Fruit fly (Drosophila melanogaster) whole organism, embryonic: ENCODE results near the gene CG32679.
A peak's percentile ranks its signal among the peaks of the same experiment; 100 is the strongest.

Experiments used
- Abd-B ChIP-seq: fragments of 200-800 bp; sonication (Bioruptor generic); optimal IDR thresholded peaks from 2 replicates; lab custom pipeline; 2018; ENCODE audit warnings: missing biosample characterization, mild to moderate bottlenecking, missing genetic modification characterization, moderate library complexity
- CG11504 ChIP-seq: fragments of 200-800 bp; sonication (Bioruptor generic); optimal IDR thresholded peaks from 3 replicates; lab custom pipeline; 2019; ENCODE audit warnings: missing biosample characterization, mild to moderate bottlenecking, missing genetic modification characterization, moderate library complexity
- CG12104 ChIP-seq: fragments of 200-800 bp; sonication (Bioruptor generic); optimal IDR thresholded peaks from 3 replicates; lab custom pipeline; 2016; ENCODE audit warnings: missing biosample characterization, missing genetic modification characterization
- CG12391 ChIP-seq: fragments of 200-800 bp; sonication (Bioruptor generic); optimal IDR thresholded peaks from 3 replicates; lab custom pipeline; 2018; ENCODE audit warnings: missing biosample characterization, mild to moderate bottlenecking, missing genetic modification characterization, moderate library complexity
- CG12769 ChIP-seq: fragments of 200-800 bp; sonication (Bioruptor generic); optimal IDR thresholded peaks from 2 replicates; lab custom pipeline; 2019; ENCODE audit warnings: missing biosample characterization, mild to moderate bottlenecking, missing genetic modification characterization, moderate library complexity
- CG13287 ChIP-seq: fragments of 200-800 bp; sonication (Bioruptor generic); IDR thresholded peaks from 2 replicates; pipeline ENCODE4 v1.3.6; 2022; ENCODE audit warnings: missing biosample characterization, missing genetic modification characterization; ENCODE audit not compliant: partially characterized antibody
- CG1603 ChIP-seq: fragments of 200-800 bp; sonication (Bioruptor generic); optimal IDR thresholded peaks from 2 replicates; lab custom pipeline; 2019; ENCODE audit warnings: missing biosample characterization, mild to moderate bottlenecking, missing genetic modification characterization, moderate library complexity
- CG2199 ChIP-seq: fragments of 200-800 bp; sonication (Bioruptor generic); IDR thresholded peaks from 3 replicates; pipeline ENCODE4 v1.3.6; 2022; ENCODE audit warnings: missing biosample characterization, missing genetic modification characterization
- CG2712 ChIP-seq: fragments of 200-800 bp; optimal IDR thresholded peaks from 3 replicates; lab custom pipeline; 2019; ENCODE audit warnings: missing biosample characterization, mild to moderate bottlenecking, missing genetic modification characterization, moderate library complexity
- CG32772 ChIP-seq: fragments of 200-800 bp; sonication (Bioruptor generic); IDR thresholded peaks from 2 replicates; pipeline ENCODE4 v1.3.6; 2022; ENCODE audit warnings: missing biosample characterization, missing genetic modification characterization
- CG34224 ChIP-seq: fragments of 200-800 bp; sonication (Bioruptor generic); IDR thresholded peaks from 3 replicates; pipeline ENCODE4 v1.3.6; 2022; ENCODE audit warnings: missing biosample characterization, missing genetic modification characterization; ENCODE audit not compliant: partially characterized antibody
- CG4707 ChIP-seq: fragments of 200-800 bp; sonication (Bioruptor generic); optimal IDR thresholded peaks from 2 replicates; lab custom pipeline; 2018; ENCODE audit warnings: missing biosample characterization, mild to moderate bottlenecking, missing genetic modification characterization, moderate library complexity
- CG6689 ChIP-seq: fragments of 200-800 bp; sonication (Bioruptor generic); IDR thresholded peaks from 2 replicates; pipeline ENCODE4 v1.3.6; 2022; ENCODE audit warnings: missing biosample characterization, missing genetic modification characterization
- CG7839 ChIP-seq: fragments of 200-800 bp; sonication (Bioruptor generic); optimal IDR thresholded peaks from 3 replicates; lab custom pipeline; 2018; ENCODE audit warnings: missing biosample characterization, mild to moderate bottlenecking, missing genetic modification characterization, moderate library complexity
- CG7928 ChIP-seq: fragments of 200-800 bp; sonication (Bioruptor generic); optimal IDR thresholded peaks from 2 replicates; lab custom pipeline; 2017; ENCODE audit warnings: missing biosample characterization, mild to moderate bottlenecking, missing genetic modification characterization
- CG9609 ChIP-seq: fragments of 200-800 bp; sonication (Bioruptor generic); optimal IDR thresholded peaks from 3 replicates; lab custom pipeline; 2016; ENCODE audit warnings: missing biosample characterization, missing genetic modification characterization
- CoRest ChIP-seq: fragments of 200-800 bp; sonication (Bioruptor generic); optimal IDR thresholded peaks from 3 replicates; lab custom pipeline; 2018; ENCODE audit warnings: missing biosample characterization, mild to moderate bottlenecking, missing genetic modification characterization, moderate library complexity
- Drgx ChIP-seq: fragments of 200-800 bp; sonication (Bioruptor generic); IDR thresholded peaks from 2 replicates; pipeline ENCODE4 v1.3.6; 2022; ENCODE audit warnings: missing biosample characterization, missing genetic modification characterization
- Ets97D ChIP-seq: fragments of 200-800 bp; sonication (Bioruptor generic); optimal IDR thresholded peaks from 3 replicates; lab custom pipeline; 2016; ENCODE audit warnings: missing biosample characterization, missing genetic modification characterization
- Fer1 ChIP-seq: fragments of 200-800 bp; sonication (Bioruptor generic); optimal IDR thresholded peaks from 2 replicates; lab custom pipeline; 2017; ENCODE audit warnings: missing biosample characterization, mild to moderate bottlenecking, missing genetic modification characterization
- Hey ChIP-seq: fragments of 200-800 bp; sonication (Bioruptor generic); optimal IDR thresholded peaks from 3 replicates; lab custom pipeline; 2018; ENCODE audit warnings: missing biosample characterization, mild to moderate bottlenecking, missing genetic modification characterization
- Hmr ChIP-seq: fragments of 200-800 bp; sonication (Bioruptor generic); optimal IDR thresholded peaks from 3 replicates; lab custom pipeline; 2017; ENCODE audit warnings: mild to moderate bottlenecking, missing biosample characterization, missing genetic modification reagents, missing genetic modification characterization
- Hr51 ChIP-seq, 2 experiments: fragments of 200-800 bp; sonication (Bioruptor generic); optimal IDR thresholded peaks; 2 replicates in 1 of 2; 3 replicates in 1 of 2; lab custom pipeline; 2016 to 2018; ENCODE audit warnings: missing biosample characterization in 2 of 2, missing genetic modification characterization in 2 of 2, mild to moderate bottlenecking in 1 of 2, moderate library complexity in 1 of 2
- Jarid2 ChIP-seq: fragments of 200-800 bp; sonication (Bioruptor generic); optimal IDR thresholded peaks from 3 replicates; lab custom pipeline; 2017; ENCODE audit warnings: mild to moderate bottlenecking, missing biosample characterization, missing genetic modification reagents, missing genetic modification characterization
- MBD-R2 ChIP-seq: fragments of 200-800 bp; sonication (Bioruptor generic); IDR thresholded peaks from 2 replicates; pipeline ENCODE4 v1.3.6; 2022; ENCODE audit warnings: missing biosample characterization, missing genetic modification characterization
- MESR4 ChIP-seq: fragments of 200-800 bp; sonication (Bioruptor generic); optimal IDR thresholded peaks from 2 replicates; lab custom pipeline; 2018; ENCODE audit warnings: missing biosample characterization, mild to moderate bottlenecking, missing genetic modification characterization, moderate library complexity
- Mad ChIP-seq: fragments of 200-800 bp; sonication (Bioruptor generic); optimal IDR thresholded peaks from 2 replicates; lab custom pipeline; 2016; ENCODE audit warnings: missing biosample characterization, missing genetic modification characterization
- Myb ChIP-seq: fragments of 200-800 bp; sonication (Bioruptor generic); optimal IDR thresholded peaks from 2 replicates; lab custom pipeline; 2016; ENCODE audit warnings: missing biosample characterization, missing genetic modification characterization
- Neu2 ChIP-seq: fragments of 200-800 bp; sonication (Bioruptor generic); optimal IDR thresholded peaks from 3 replicates; lab custom pipeline; 2016; ENCODE audit warnings: missing biosample characterization, missing genetic modification characterization, borderline replicate concordance
- Opbp ChIP-seq: fragments of 200-800 bp; sonication (Bioruptor generic); IDR thresholded peaks from 3 replicates; pipeline ENCODE4 v1.3.6; 2022; ENCODE audit warnings: missing biosample characterization, missing genetic modification characterization; ENCODE audit not compliant: partially characterized antibody
- Scr ChIP-seq: fragments of 200-800 bp; sonication (Bioruptor generic); IDR thresholded peaks from 2 replicates; pipeline ENCODE4 v1.3.6; 2022; ENCODE audit warnings: missing biosample characterization, missing genetic modification characterization; ENCODE audit not compliant: partially characterized antibody
- Sry-δ ChIP-seq: fragments of 200-800 bp; sonication (Bioruptor generic); optimal IDR thresholded peaks from 2 replicates; lab custom pipeline; 2016; ENCODE audit warnings: missing biosample characterization, missing genetic modification characterization
- chinmo ChIP-seq: fragments of 200-800 bp; sonication (Bioruptor generic); IDR thresholded peaks from 4 replicates; pipeline ENCODE4 v1.3.6; 2022; ENCODE audit warnings: missing biosample characterization, missing genetic modification characterization; ENCODE audit not compliant: partially characterized antibody
- dmrt99B ChIP-seq: fragments of 200-800 bp; sonication (Bioruptor generic); optimal IDR thresholded peaks from 2 replicates; lab custom pipeline; 2018; ENCODE audit warnings: missing biosample characterization, mild to moderate bottlenecking, missing genetic modification characterization, moderate library complexity
- emc ChIP-seq: fragments of 200-800 bp; sonication (Bioruptor generic); optimal IDR thresholded peaks from 2 replicates; lab custom pipeline; 2016; ENCODE audit warnings: missing biosample characterization, missing genetic modification characterization
- insv ChIP-seq, 2 experiments: fragments of 200-800 bp; sonication (Bioruptor generic); optimal IDR thresholded peaks; 3 replicates each; lab custom pipeline; 2016 to 2018; ENCODE audit warnings: missing biosample characterization in 2 of 2, missing genetic modification characterization in 2 of 2
- kah ChIP-seq: fragments of 200-800 bp; sonication (Bioruptor generic); optimal IDR thresholded peaks from 2 replicates; lab custom pipeline; 2018; ENCODE audit warnings: missing biosample characterization, mild to moderate bottlenecking, missing genetic modification characterization
- knrl ChIP-seq: fragments of 200-800 bp; sonication (Bioruptor generic); IDR thresholded peaks from 3 replicates; pipeline ENCODE4 v1.3.6; 2022; ENCODE audit warnings: missing biosample characterization, missing genetic modification characterization; ENCODE audit not compliant: partially characterized antibody
- pita ChIP-seq: fragments of 200-800 bp; sonication (Bioruptor generic); optimal IDR thresholded peaks from 2 replicates; lab custom pipeline; 2017; ENCODE audit warnings: missing biosample characterization, mild to moderate bottlenecking, missing genetic modification characterization
- pzg ChIP-seq: fragments of 200-800 bp; sonication (Bioruptor generic); optimal IDR thresholded peaks from 3 replicates; lab custom pipeline; 2018; ENCODE audit warnings: missing biosample characterization, mild to moderate bottlenecking, missing genetic modification characterization, moderate library complexity
- salm ChIP-seq: fragments of 200-800 bp; sonication (Bioruptor generic); optimal IDR thresholded peaks from 2 replicates; lab custom pipeline; 2018; ENCODE audit warnings: missing biosample characterization, mild to moderate bottlenecking, missing genetic modification characterization
- scrt ChIP-seq: fragments of 200-800 bp; sonication (Bioruptor generic); optimal IDR thresholded peaks from 2 replicates; lab custom pipeline; 2018; ENCODE audit warnings: missing biosample characterization, mild to moderate bottlenecking, missing genetic modification characterization, moderate library complexity
- so ChIP-seq: fragments of 200-800 bp; sonication (Bioruptor generic); IDR thresholded peaks from 3 replicates; pipeline ENCODE4 v1.3.6; 2022; ENCODE audit warnings: missing biosample characterization, missing genetic modification characterization
- sqz ChIP-seq: fragments of 200-800 bp; sonication (Bioruptor generic); optimal IDR thresholded peaks from 3 replicates; lab custom pipeline; 2018; ENCODE audit warnings: missing biosample characterization, mild to moderate bottlenecking, missing genetic modification characterization
- tgo ChIP-seq: fragments of 200-800 bp; sonication (Bioruptor generic); IDR thresholded peaks from 3 replicates; pipeline ENCODE4 v1.3.6; 2022; ENCODE audit warnings: missing biosample characterization, missing genetic modification characterization
- tna ChIP-seq: fragments of 200-800 bp; sonication (Bioruptor generic); IDR thresholded peaks from 2 replicates; pipeline ENCODE4 v1.3.6; 2022; ENCODE audit warnings: missing biosample characterization, missing genetic modification characterization; ENCODE audit not compliant: partially characterized antibody
- wek ChIP-seq: fragments of 200-800 bp; sonication (Bioruptor generic); optimal IDR thresholded peaks from 3 replicates; lab custom pipeline; 2018; ENCODE audit warnings: missing biosample characterization, mild to moderate bottlenecking, missing genetic modification characterization, moderate library complexity
- zen2 ChIP-seq: fragments of 200-800 bp; sonication (Bioruptor generic); IDR thresholded peaks from 3 replicates; pipeline ENCODE4 v1.3.6; 2022; ENCODE audit warnings: missing biosample characterization, missing genetic modification characterization; ENCODE audit not compliant: partially characterized antibody

CG32679 gene

DNA sequence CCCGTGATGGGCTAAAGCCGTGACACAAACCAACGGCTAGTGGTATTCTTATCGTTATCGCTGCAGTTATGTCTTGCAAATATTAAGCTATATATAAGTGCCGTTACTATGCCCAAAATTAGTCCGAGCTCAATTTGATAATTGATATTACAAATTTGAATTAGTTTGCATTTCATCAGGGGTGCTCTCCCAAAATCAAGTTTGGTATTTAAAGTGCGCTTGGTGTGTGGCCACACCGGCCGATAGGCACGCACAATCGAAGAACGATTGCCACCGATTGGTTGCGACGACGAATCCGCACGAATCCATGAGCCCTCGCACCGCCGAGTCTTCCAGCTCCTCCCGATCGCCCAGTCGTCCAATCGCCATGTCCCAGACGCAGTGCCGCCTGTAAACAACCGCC lies 530 bp upstream of the CG32679 start, which contains the start of gene CG17841 (continued):
- no peak for TF ChIP-seq CG32772 (GFP tag; lab: Robert Waterston, UW)
- peak in 1 of 2 experiments; percentile 15 for TF ChIP-seq insv (GFP tag; optimal IDR thresholded peaks at IDR 0.05; lab: Kevin White, UChicago)
- TF ChIP-seq kah (GFP tag; lab: Kevin White, UChicago) = peak; percentile 26
- TF ChIP-seq Drgx = no peak
- TF ChIP-seq CG1603 (tag; lab: Kevin White, UChicago) = peak; percentile 99
- 0 out of 3 replicates have a peak, but pooled peaks have one; percentile 19 for TF ChIP-seq so (GFP tag; lab: Robert Waterston, UW)
- no peak for TF ChIP-seq CG12104 (GFP tag; lab: Kevin White, UChicago)
- TF ChIP-seq knrl = peak; percentile 55
- TF ChIP-seq Neu2 (GFP tag; lab: Kevin White, UChicago) = peak; percentile 84
- peak; percentile 70 for TF ChIP-seq scrt (GFP tag; lab: Kevin White, UChicago)
- peak; percentile 31 for TF ChIP-seq CG2712 (tag; lab: Kevin White, UChicago)
- TF ChIP-seq pzg (GFP tag; lab: Kevin White, UChicago) = peak; percentile 89
- no peak for TF ChIP-seq CG7839 (tag; lab: Kevin White, UChicago)
- no peak for TF ChIP-seq CG7928 (GFP tag; lab: Kevin White, UChicago)
- TF ChIP-seq Abd-B (GFP tag; lab: Kevin White, UChicago) = no peak
- TF ChIP-seq Jarid2 (GFP tag; lab: Kevin White, UChicago) = peak; percentile 27
- TF ChIP-seq Hr51 (GFP tag; optimal IDR thresholded peaks at IDR 0.05; lab: Kevin White, UChicago) = no peak
- peak; percentile 48 for TF ChIP-seq CoRest
- 0 out of 3 replicates have a peak, but pooled peaks have one; percentile 44 for TF ChIP-seq zen2 (GFP tag; lab: Robert Waterston, UW)
- TF ChIP-seq tgo (GFP tag; lab: Robert Waterston, UW) = no peak
- peak; percentile 15 for TF ChIP-seq Hmr
- TF ChIP-seq CG12769 = peak; percentile 6
- TF ChIP-seq MESR4 (GFP tag; lab: Kevin White, UChicago) = peak; percentile 81
- no peak for TF ChIP-seq salm (tag; lab: Kevin White, UChicago)
- TF ChIP-seq Ets97D (GFP tag; lab: Kevin White, UChicago) = peak; percentile 40
- TF ChIP-seq Mad (GFP tag; lab: Kevin White, UChicago) = no peak
- no peak for TF ChIP-seq emc (GFP tag; lab: Kevin White, UChicago)
- no peak for TF ChIP-seq Hey (tag; lab: Kevin White, UChicago)
- TF ChIP-seq CG6689 (GFP tag; lab: Robert Waterston, UW) = no peak
- peak; percentile 75 for TF ChIP-seq Sry-δ (GFP tag; lab: Kevin White, UChicago)
- peak; percentile 95 for TF ChIP-seq wek (GFP tag; lab: Kevin White, UChicago)
- TF ChIP-seq Fer1 (GFP tag; lab: Kevin White, UChicago) = peak; percentile 5
- no peak for TF ChIP-seq sqz (GFP tag; lab: Kevin White, UChicago)
- peak; percentile 50 for TF ChIP-seq pita (GFP tag; lab: Kevin White, UChicago)
- TF ChIP-seq CG11504 (tag; lab: Kevin White, UChicago) = peak; percentile 69
- 0 out of 2 replicates have a peak, but pooled peaks have one; percentile 12 for TF ChIP-seq tna (GFP tag; lab: Robert Waterston, UW)
- peak; percentile 17 for TF ChIP-seq CG9609 (GFP tag; lab: Kevin White, UChicago)
- peak; percentile 15 for TF ChIP-seq CG12391
- TF ChIP-seq Opbp = 0 out of 3 replicates have a peak, but pooled peaks have one; percentile 50
- 0 out of 3 replicates have a peak, but pooled peaks have one; percentile 35 for TF ChIP-seq CG34224 (GFP tag; lab: Robert Waterston, UW)
- peak; percentile 45; the same call in 1 of the 2 replicates for TF ChIP-seq Scr (GFP tag; lab: Robert Waterston, UW)
- peak; percentile 62 for TF ChIP-seq MBD-R2 (GFP tag; lab: Robert Waterston, UW)
- 0 out of 4 replicates have a peak, but pooled peaks have one; percentile 26 for TF ChIP-seq chinmo (GFP tag; lab: Robert Waterston, UW)
- TF ChIP-seq CG13287 (GFP tag; lab: Robert Waterston, UW) = peak; percentile 58
- no peak for TF ChIP-seq CG4707
- TF ChIP-seq dmrt99B (tag; lab: Kevin White, UChicago) = no peak
- TF ChIP-seq Myb (GFP tag; lab: Kevin White, UChicago) = peak; percentile 80
- no peak for TF ChIP-seq CG2199 (GFP tag; lab: Robert Waterston, UW)
